Worm (Caenorhabditis elegans): ENCODE data around the gene Y38E10A.1.

The Y38E10A.1 gene

DNA sequence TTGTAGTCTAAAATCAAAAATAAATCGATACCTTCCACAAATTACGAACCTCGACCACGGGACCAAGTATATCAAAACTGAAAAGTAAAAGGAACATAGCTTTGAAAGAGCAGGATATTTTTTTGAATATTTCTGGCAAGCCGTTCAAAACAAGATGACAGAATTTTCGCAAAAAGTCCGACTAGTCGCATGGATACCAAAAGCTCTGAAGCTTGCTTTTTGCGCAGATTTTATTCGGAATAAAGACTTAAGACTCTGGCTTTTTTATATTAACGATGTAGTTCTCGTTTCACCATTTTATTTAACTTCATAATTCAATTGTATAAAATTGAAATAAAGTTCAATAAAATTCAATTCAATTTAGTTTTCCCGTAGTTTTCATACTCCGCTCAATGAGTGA, 3.1 kb upstream of the Y38E10A.1 start, which contains the start of gene Y38E10A.2:
Gene Y38E10A.2 (minus strand): TSS at position 101 of the 400 bp plus-strand sequence.
- TF ChIP-seq crh-2 (tag; optimal IDR thresholded peaks at IDR 0.05), result no peak
- no peak for TF ChIP-seq mdl-1 (tag; optimal IDR thresholded peaks at IDR 0.05)
- no peak for TF ChIP-seq sma-9 (GFP tag; optimal IDR thresholded peaks at IDR 0.05)
- no peak for TF ChIP-seq sma-9 (tag; optimal IDR thresholded peaks at IDR 0.05)
- no peak for TF ChIP-seq alr-1 (tag; optimal IDR thresholded peaks at IDR 0.05)
- TF ChIP-seq lin-11 (tag; optimal IDR thresholded peaks at IDR 0.05), result no peak
- no peak for TF ChIP-seq egl-27 (tag; optimal IDR thresholded peaks at IDR 0.05)
- no peak for TF ChIP-seq nhr-237 (tag; optimal IDR thresholded peaks at IDR 0.05)
- TF ChIP-seq unc-39 (tag; optimal IDR thresholded peaks at IDR 0.05), result no peak

DNA sequence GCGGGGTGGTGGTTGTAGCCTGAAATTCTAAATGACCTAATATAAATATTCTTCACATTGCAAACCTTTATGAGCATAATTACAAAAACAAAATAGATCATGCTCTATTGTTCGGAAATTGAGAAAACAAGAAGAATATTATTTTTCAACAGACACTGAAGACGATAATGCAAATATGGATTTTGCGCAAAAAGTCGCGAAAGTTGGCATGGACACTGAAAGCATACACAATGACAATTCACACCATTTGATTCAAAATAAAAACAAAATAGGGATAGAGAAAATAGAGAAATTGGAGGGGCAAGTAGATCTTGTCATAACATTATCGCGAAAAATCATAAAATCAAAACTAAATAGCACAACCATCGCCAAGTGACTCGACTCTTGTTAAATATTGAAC, 2.3 kb upstream of the Y38E10A.1 start, which contains the start of gene Y38E10A.35:
Gene Y38E10A.35 (minus strand): TSS at position 101 of the 400 bp plus-strand sequence.
- TF ChIP-seq sma-9 (GFP tag; optimal IDR thresholded peaks at IDR 0.05) (no peak), sma-9 (tag; optimal IDR thresholded peaks at IDR 0.05) (no peak), ceh-16 (tag; optimal IDR thresholded peaks at IDR 0.05) (no peak)

DNA sequence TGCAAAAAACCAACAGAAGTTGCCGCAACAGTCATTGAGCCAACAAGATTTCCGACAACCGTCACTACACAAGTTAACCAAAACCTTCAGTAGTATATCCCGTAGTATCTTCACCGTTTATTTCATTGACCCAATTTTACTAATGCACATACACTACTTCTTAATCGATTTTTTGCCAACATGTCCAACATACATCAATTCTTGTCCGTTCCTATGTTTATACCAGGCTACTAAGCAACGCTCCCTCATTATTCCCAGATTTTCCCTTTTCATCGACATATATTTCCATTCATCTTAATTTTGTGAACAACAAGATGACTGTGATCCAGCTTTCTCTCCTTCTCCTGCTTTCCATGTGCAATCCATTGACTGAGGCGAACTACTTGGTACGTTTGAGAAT, 4.6 kb downstream of the Y38E10A.1 start, which contains the start of gene F49C5.7:
Gene F49C5.7 (plus strand): TSS at position 301 of the 400 bp plus-strand sequence.
- TF ChIP-seq mdl-1 (tag; optimal IDR thresholded peaks at IDR 0.05) (no peak), ZK546.5 (tag; optimal IDR thresholded peaks at IDR 0.05) (no peak), ama-1 (optimal IDR thresholded peaks at IDR 0.05) (no peak), C34F6.9 (tag; optimal IDR thresholded peaks at IDR 0.05) (no peak), unc-55 (GFP tag; optimal IDR thresholded peaks at IDR 0.05) (no peak), nhr-129 (tag; optimal IDR thresholded peaks at IDR 0.05) (no peak), nhr-10 (tag; optimal IDR thresholded peaks at IDR 0.05) (no peak), nhr-11 (tag; optimal IDR thresholded peaks at IDR 0.05) (no peak), blmp-1 (tag; optimal IDR thresholded peaks at IDR 0.05; ENCODE audit: insufficient read depth) (no peak), lin-39 (tag; optimal IDR thresholded peaks at IDR 0.05) (no peak), ztf-11 (tag; optimal IDR thresholded peaks at IDR 0.05) (no peak), elt-1 (tag; optimal IDR thresholded peaks at IDR 0.05) (no peak), zag-1 (tag; optimal IDR thresholded peaks at IDR 0.05) (no peak), nhr-25 (tag; optimal IDR thresholded peaks at IDR 0.05) (no peak), nhr-21 (tag; optimal IDR thresholded peaks at IDR 0.05) (no peak), nhr-6 (tag; optimal IDR thresholded peaks at IDR 0.05) (no peak), peb-1 (tag; optimal IDR thresholded peaks at IDR 0.05) (no peak), skn-1 (tag; optimal IDR thresholded peaks at IDR 0.05) (no peak), egl-27 (tag; optimal IDR thresholded peaks at IDR 0.05) (no peak)

DNA sequence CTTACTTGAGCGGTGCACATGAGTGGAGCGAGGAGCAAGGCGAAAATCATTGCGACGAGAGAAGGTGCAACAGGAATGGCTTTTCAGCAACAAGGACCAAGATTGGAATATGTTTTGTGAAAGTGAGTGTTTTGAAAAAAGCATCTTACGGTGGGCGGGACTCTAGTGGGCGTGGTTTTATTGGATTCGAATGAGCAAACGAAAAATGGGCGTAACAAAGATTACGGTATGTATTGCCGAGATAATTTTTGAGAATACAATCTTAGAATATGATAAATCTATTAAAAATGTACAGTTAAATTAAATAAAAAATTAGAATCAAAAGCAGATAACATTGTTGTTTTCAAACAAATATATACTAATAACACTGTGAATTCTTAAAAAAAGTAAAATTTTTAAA, 10.2 kb downstream of the Y38E10A.1 start, which contains the start of gene F49C5.12:
Gene F49C5.12 (minus strand): TSS at position 101 of the 400 bp plus-strand sequence.
- TF ChIP-seq aly-2 (tag; optimal IDR thresholded peaks at IDR 0.05), result no peak
- TF ChIP-seq lin-39 (tag; optimal IDR thresholded peaks at IDR 0.05), result no peak
- no peak for TF ChIP-seq ztf-11 (tag; optimal IDR thresholded peaks at IDR 0.05)
- no peak for TF ChIP-seq blmp-1 (tag; optimal IDR thresholded peaks at IDR 0.05; ENCODE audit: insufficient read depth)
- no peak for TF ChIP-seq nhr-10 (tag; optimal IDR thresholded peaks at IDR 0.05)
- TF ChIP-seq lin-13 (GFP tag; optimal IDR thresholded peaks at IDR 0.05), result no peak
- TF ChIP-seq unc-39 (tag; optimal IDR thresholded peaks at IDR 0.05), result no peak
- TF ChIP-seq sma-9 (GFP tag; optimal IDR thresholded peaks at IDR 0.05), result no peak
- no peak for TF ChIP-seq sma-9 (tag; optimal IDR thresholded peaks at IDR 0.05)
- TF ChIP-seq C34F6.9 (tag; optimal IDR thresholded peaks at IDR 0.05), result no peak
- TF ChIP-seq Y55F3AM.14 (GFP tag; optimal IDR thresholded peaks at IDR 0.05), result no peak
- no peak for TF ChIP-seq fos-1 (tag; optimal IDR thresholded peaks at IDR 0.05)
- no peak for TF ChIP-seq zag-1 (tag; optimal IDR thresholded peaks at IDR 0.05)
- no peak for TF ChIP-seq unc-55 (GFP tag; optimal IDR thresholded peaks at IDR 0.05)
- no peak for TF ChIP-seq ceh-16 (tag; optimal IDR thresholded peaks at IDR 0.05)
- TF ChIP-seq ztf-4 (tag; optimal IDR thresholded peaks at IDR 0.05), result no peak
- TF ChIP-seq alr-1 (tag; optimal IDR thresholded peaks at IDR 0.05), result no peak

DNA sequence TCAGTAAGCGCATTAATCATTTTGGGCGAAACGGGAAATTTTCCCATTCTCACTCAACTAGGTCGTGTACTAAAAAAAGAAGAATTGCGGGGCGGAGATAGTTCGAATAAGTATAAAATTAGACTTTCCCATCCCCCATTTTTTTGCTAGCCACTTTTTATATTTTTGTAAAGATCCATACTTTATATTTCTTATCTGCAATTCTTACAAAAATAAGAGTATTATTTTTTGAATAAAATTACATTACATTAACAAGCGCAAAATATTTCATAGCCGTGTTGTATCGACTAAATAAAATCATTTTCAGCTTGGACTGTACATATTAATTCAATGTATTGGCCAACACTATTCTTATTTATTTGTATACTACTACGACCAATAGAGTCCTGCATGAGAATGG, 14.8 kb downstream of the Y38E10A.1 start, which contains the start of gene F49C5.11:
Gene F49C5.11 (plus strand): TSS at position 301 of the 400 bp plus-strand sequence.
- TF ChIP-seq nhr-129 (tag; optimal IDR thresholded peaks at IDR 0.05), result no peak
- no peak for TF ChIP-seq ama-1 (optimal IDR thresholded peaks at IDR 0.05)

DNA sequence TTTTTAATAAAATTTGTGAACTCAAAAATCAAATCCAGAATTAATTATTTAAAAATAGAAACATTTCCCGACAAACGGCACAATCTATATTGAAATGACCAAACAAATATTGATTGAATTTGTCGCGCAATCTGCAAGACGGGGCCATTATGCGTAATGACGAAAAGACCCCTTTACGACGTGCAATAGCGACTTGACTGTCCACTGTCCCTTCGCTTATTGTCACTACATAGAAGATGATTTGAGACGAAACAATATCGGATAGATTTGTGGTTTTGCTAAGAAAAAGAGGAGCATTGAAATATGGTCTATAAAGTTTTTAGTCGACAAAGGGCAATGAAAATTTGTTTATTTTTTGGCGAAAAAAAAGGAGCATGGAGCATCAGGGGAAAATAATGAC, 19.5 kb downstream of the Y38E10A.1 start:
- TF ChIP-seq ama-1 (optimal IDR thresholded peaks at IDR 0.05) (no peak), lin-39 (tag; optimal IDR thresholded peaks at IDR 0.05) (no peak), nhr-237 (tag; optimal IDR thresholded peaks at IDR 0.05) (no peak), nhr-77 (tag; optimal IDR thresholded peaks at IDR 0.05) (no peak), ztf-4 (tag; optimal IDR thresholded peaks at IDR 0.05) (no peak), unc-39 (tag; optimal IDR thresholded peaks at IDR 0.05) (no peak)

All from whole organism, L2 larva.